Fruit fly (Drosophila melanogaster) whole organism, embryonic: ENCODE data around the gene Alp9.

Experiments
- Aef1 ChIP-seq: fragments of 200-800 bp; sonication (Bioruptor generic); IDR thresholded peaks from 3 replicates; pipeline ENCODE4 v1.3.6; 2022; ENCODE audit warnings: missing biosample characterization, missing genetic modification characterization
- Antp ChIP-seq: fragments of 200-800 bp; sonication (Bioruptor generic); optimal IDR thresholded peaks from 3 replicates; lab custom pipeline; 2016; ENCODE audit warnings: missing biosample characterization, missing genetic modification characterization
- CG1024 ChIP-seq: fragments of 200-800 bp; sonication (Bioruptor generic); IDR thresholded peaks from 2 replicates; pipeline ENCODE4 v1.3.6; 2022; ENCODE audit warnings: missing biosample characterization, missing genetic modification characterization
- CG10274 ChIP-seq: fragments of 200-800 bp; sonication (Bioruptor generic); optimal IDR thresholded peaks from 3 replicates; lab custom pipeline; 2017; ENCODE audit warnings: missing biosample characterization, mild to moderate bottlenecking, missing genetic modification characterization
- CG10979 ChIP-seq: fragments of 200-800 bp; sonication (Bioruptor generic); optimal IDR thresholded peaks from 2 replicates; lab custom pipeline; 2018; ENCODE audit warnings: missing biosample characterization, mild to moderate bottlenecking, missing genetic modification characterization, moderate library complexity
- CG11085 ChIP-seq: fragments of 200-800 bp; sonication (Bioruptor generic); IDR thresholded peaks from 2 replicates; pipeline ENCODE4 v1.3.6; 2022; ENCODE audit warnings: missing biosample characterization, missing genetic modification characterization
- CG11093 ChIP-seq: fragments of 200-800 bp; sonication (Bioruptor generic); IDR thresholded peaks from 3 replicates; pipeline ENCODE4 v1.3.6; 2022; ENCODE audit warnings: missing biosample characterization, missing genetic modification characterization
- CG11695 ChIP-seq: fragments of 200-800 bp; sonication (Bioruptor generic); IDR thresholded peaks from 3 replicates; pipeline ENCODE4 v1.3.6; 2022; ENCODE audit warnings: missing biosample characterization, missing genetic modification characterization
- CG11723 ChIP-seq: fragments of 200-800 bp; sonication (Bioruptor generic); optimal IDR thresholded peaks from 2 replicates; lab custom pipeline; 2017; ENCODE audit warnings: missing biosample characterization, mild to moderate bottlenecking, missing genetic modification characterization
- CG12942 ChIP-seq: fragments of 200-800 bp; sonication (Bioruptor generic); optimal IDR thresholded peaks from 3 replicates; lab custom pipeline; 2016; ENCODE audit warnings: missing biosample characterization, missing genetic modification characterization
- CG13775 ChIP-seq: fragments of 200-800 bp; sonication (Bioruptor generic); optimal IDR thresholded peaks from 3 replicates; lab custom pipeline; 2017; ENCODE audit warnings: missing biosample characterization, mild to moderate bottlenecking, missing genetic modification characterization
- CG14441 ChIP-seq: fragments of 200-800 bp; sonication (Bioruptor generic); IDR thresholded peaks from 2 replicates; pipeline ENCODE4 v1.3.6; 2022; ENCODE audit warnings: missing biosample characterization, missing genetic modification characterization
- CG1602 ChIP-seq: fragments of 200-800 bp; sonication (Bioruptor generic); optimal IDR thresholded peaks from 3 replicates; lab custom pipeline; 2016; ENCODE audit warnings: missing biosample characterization, missing genetic modification characterization
- CG32532 ChIP-seq: fragments of 200-800 bp; sonication (Bioruptor generic); IDR thresholded peaks from 2 replicates; pipeline ENCODE4 v1.3.6; 2022; ENCODE audit warnings: missing biosample characterization, missing genetic modification characterization
- CG32767 ChIP-seq: fragments of 200-800 bp; sonication (Bioruptor generic); IDR thresholded peaks from 2 replicates; pipeline ENCODE4 v1.3.6; 2022; ENCODE audit warnings: missing biosample characterization, missing genetic modification characterization
- CG3407 ChIP-seq: fragments of 200-800 bp; sonication (Bioruptor generic); optimal IDR thresholded peaks from 2 replicates; lab custom pipeline; 2018; ENCODE audit warnings: missing biosample characterization, mild to moderate bottlenecking, missing genetic modification characterization
- CG6272 ChIP-seq: fragments of 200-800 bp; sonication (Bioruptor generic); IDR thresholded peaks from 2 replicates; pipeline ENCODE4 v1.3.6; 2022; ENCODE audit warnings: missing biosample characterization, missing genetic modification characterization
- CG6689 ChIP-seq: fragments of 200-800 bp; sonication (Bioruptor generic); IDR thresholded peaks from 2 replicates; pipeline ENCODE4 v1.3.6; 2022; ENCODE audit warnings: missing biosample characterization, missing genetic modification characterization
- CG6765 ChIP-seq: fragments of 200-800 bp; sonication (Bioruptor generic); optimal IDR thresholded peaks from 3 replicates; lab custom pipeline; 2017; ENCODE audit warnings: missing biosample characterization, mild to moderate bottlenecking, missing genetic modification characterization
- CG8281 ChIP-seq: fragments of 200-800 bp; sonication (Bioruptor generic); optimal IDR thresholded peaks from 2 replicates; lab custom pipeline; 2018; ENCODE audit warnings: missing biosample characterization, mild to moderate bottlenecking, missing genetic modification characterization, moderate library complexity
- CTCF ChIP-seq: fragments of 200-800 bp; sonication (Bioruptor generic); optimal IDR thresholded peaks from 2 replicates; lab custom pipeline; 2017; ENCODE audit warnings: missing biosample characterization, mild to moderate bottlenecking, missing genetic modification characterization, moderate library complexity
- E2f1 ChIP-seq: fragments of 200-800 bp; sonication (Bioruptor generic); IDR thresholded peaks from 2 replicates; pipeline ENCODE4 v1.3.6; 2022; ENCODE audit warnings: missing biosample characterization, missing genetic modification characterization
- Ets97D ChIP-seq: fragments of 200-800 bp; sonication (Bioruptor generic); optimal IDR thresholded peaks from 3 replicates; lab custom pipeline; 2016; ENCODE audit warnings: missing biosample characterization, missing genetic modification characterization
- HLH4C ChIP-seq: fragments of 200-800 bp; sonication (Bioruptor generic); IDR thresholded peaks from 3 replicates; pipeline ENCODE4 v1.3.6; 2022; ENCODE audit warnings: missing biosample characterization, missing genetic modification characterization; ENCODE audit not compliant: partially characterized antibody
- Hand ChIP-seq: fragments of 200-800 bp; sonication (Bioruptor generic); optimal IDR thresholded peaks from 2 replicates; lab custom pipeline; 2017; ENCODE audit warnings: mild to moderate bottlenecking, missing biosample characterization, missing genetic modification reagents, missing genetic modification characterization
- HmgD ChIP-seq: fragments of 200-800 bp; sonication (Bioruptor generic); optimal IDR thresholded peaks from 3 replicates; lab custom pipeline; 2016; ENCODE audit warnings: missing biosample characterization, missing genetic modification characterization
- Hr78 ChIP-seq, 2 experiments: fragments of 200-800 bp in 1 of 2; fragments of >200 bp in 1 of 2; sonication (Bioruptor generic) in 1 of 2; optimal IDR thresholded peaks; 2 replicates each; lab custom pipeline; 2017 to 2019; ENCODE audit warnings: missing biosample characterization in 2 of 2, missing genetic modification characterization in 2 of 2, mild to moderate bottlenecking in 1 of 2, moderate library complexity in 1 of 2
- Myb ChIP-seq: fragments of 200-800 bp; sonication (Bioruptor generic); optimal IDR thresholded peaks from 2 replicates; lab custom pipeline; 2016; ENCODE audit warnings: missing biosample characterization, missing genetic modification characterization
- Optix ChIP-seq: fragments of 200-800 bp; sonication (Bioruptor generic); IDR thresholded peaks from 3 replicates; pipeline ENCODE4 v1.3.6; 2022; ENCODE audit warnings: missing biosample characterization, missing genetic modification characterization
- Poxn ChIP-seq: fragments of 200-800 bp; sonication (Bioruptor generic); IDR thresholded peaks from 2 replicates; pipeline ENCODE4 v1.3.6; 2022; ENCODE audit warnings: missing biosample characterization, missing genetic modification characterization
- Scr ChIP-seq: fragments of 200-800 bp; sonication (Bioruptor generic); IDR thresholded peaks from 2 replicates; pipeline ENCODE4 v1.3.6; 2022; ENCODE audit warnings: missing biosample characterization, missing genetic modification characterization; ENCODE audit not compliant: partially characterized antibody
- ac ChIP-seq: fragments of 200-800 bp; sonication (Bioruptor generic); optimal IDR thresholded peaks from 3 replicates; lab custom pipeline; 2017; ENCODE audit warnings: missing biosample characterization, mild to moderate bottlenecking, missing genetic modification characterization
- ase ChIP-seq: fragments of 200-800 bp; sonication (Bioruptor generic); IDR thresholded peaks from 3 replicates; pipeline ENCODE4 v1.3.6; 2022; ENCODE audit warnings: missing biosample characterization, missing genetic modification characterization
- br ChIP-seq: fragments of >200 bp; optimal IDR thresholded peaks from 2 replicates; lab custom pipeline; 2017
- cad ChIP-seq: fragments of >200 bp; optimal IDR thresholded peaks from 2 replicates; lab custom pipeline; 2017; ENCODE audit warnings: missing biosample characterization, missing genetic modification characterization
- ci ChIP-seq: fragments of 200-800 bp; sonication (Bioruptor generic); IDR thresholded peaks from 3 replicates; pipeline ENCODE4 v1.3.6; 2022; ENCODE audit warnings: missing biosample characterization, missing genetic modification characterization
- croc ChIP-seq: fragments of 200-800 bp; sonication (Bioruptor generic); conservative IDR thresholded peaks from 3 replicates; pipeline ENCODE4 v1.3.6; 2022; ENCODE audit warnings: missing biosample characterization, missing genetic modification characterization
- dysf ChIP-seq: fragments of 200-800 bp; sonication (Bioruptor generic); IDR thresholded peaks from 3 replicates; pipeline ENCODE4 v1.3.6; 2022; ENCODE audit warnings: missing biosample characterization, missing genetic modification characterization
- fd64A ChIP-seq: fragments of 200-800 bp; sonication (Bioruptor generic); optimal IDR thresholded peaks from 3 replicates; lab custom pipeline; 2018; ENCODE audit warnings: missing biosample characterization, mild to moderate bottlenecking, missing genetic modification characterization
- fu2 ChIP-seq: fragments of 200-800 bp; sonication (Bioruptor generic); optimal IDR thresholded peaks from 2 replicates; lab custom pipeline; 2016; ENCODE audit warnings: missing biosample characterization, missing genetic modification characterization
- jumu ChIP-seq: fragments of 200-800 bp; sonication (Bioruptor generic); optimal IDR thresholded peaks from 3 replicates; lab custom pipeline; 2016; ENCODE audit warnings: missing biosample characterization, missing genetic modification characterization
- lmd ChIP-seq: fragments of 200-800 bp; sonication (Bioruptor generic); IDR thresholded peaks from 2 replicates; pipeline ENCODE4 v1.3.6; 2022; ENCODE audit warnings: missing biosample characterization, missing genetic modification characterization
- lov ChIP-seq, 2 experiments: fragments of 200-800 bp in 1 of 2; fragments of >200 bp in 1 of 2; sonication (Bioruptor generic) in 1 of 2; IDR thresholded peaks in 1 of 2; optimal IDR thresholded peaks in 1 of 2; 2 replicates in 1 of 2; 3 replicates in 1 of 2; pipeline versions ENCODE4 v1.3.6 to Lab custom; 2017 to 2022; ENCODE audit warnings: missing biosample characterization in 1 of 2, missing genetic modification characterization in 1 of 2
- pan ChIP-seq, 4 experiments: fragments of >200 bp in 3 of 4; fragments of 200-800 bp in 1 of 4; sonication (Bioruptor generic) in 1 of 4; optimal IDR thresholded peaks in 3 of 4; IDR thresholded peaks in 1 of 4; 2 replicates each; pipeline versions ENCODE4 v1.3.6 to Lab custom; 2017 to 2022; ENCODE audit warnings: missing biosample characterization in 2 of 4, missing genetic modification characterization in 2 of 4, mixed read lengths in 1 of 4
- peb ChIP-seq: fragments of 200-800 bp; sonication (Bioruptor generic); IDR thresholded peaks from 2 replicates; pipeline ENCODE4 v1.3.6; 2022; ENCODE audit warnings: missing biosample characterization, missing genetic modification characterization
- pho ChIP-seq: fragments of 200-800 bp; sonication (Bioruptor generic); optimal IDR thresholded peaks from 2 replicates; lab custom pipeline; 2016; ENCODE audit warnings: missing biosample characterization, missing genetic modification characterization
- sc ChIP-seq, 3 experiments: fragments of >200 bp in 2 of 3; fragments of 200-800 bp in 1 of 3; sonication (Bioruptor generic) in 1 of 3; optimal IDR thresholded peaks; 2 replicates in 2 of 3; 3 replicates in 1 of 3; lab custom pipeline; 2017; ENCODE audit warnings: mild to moderate bottlenecking in 1 of 3, missing biosample characterization in 1 of 3, missing genetic modification characterization in 1 of 3, missing genetic modification reagents in 1 of 3
- schlank ChIP-seq: fragments of 200-800 bp; sonication (Bioruptor generic); optimal IDR thresholded peaks from 2 replicates; lab custom pipeline; 2018; ENCODE audit warnings: missing biosample characterization, mild to moderate bottlenecking, missing genetic modification characterization
- stc ChIP-seq: fragments of 200-800 bp; sonication (Bioruptor generic); IDR thresholded peaks from 2 replicates; pipeline ENCODE4 v1.3.6; 2022; ENCODE audit warnings: missing biosample characterization, missing genetic modification characterization
- vvl ChIP-seq: fragments of 200-800 bp; sonication (Bioruptor generic); IDR thresholded peaks from 2 replicates; pipeline ENCODE4 v1.3.6; 2022; ENCODE audit warnings: missing biosample characterization, missing genetic modification characterization

Gene Alp9

dm6 chr3L:5611732-5612250 is 16.4 kb downstream of the Alp9 start (continued):
- TF ChIP-seq CG6689: peak; percentile 83
- peak; percentile 60 for TF ChIP-seq CG8281 (tag; lab: Kevin White, UChicago)
- TF ChIP-seq CG11093 (GFP tag; lab: Robert Waterston, UW): peak; percentile 62
- TF ChIP-seq HmgD (GFP tag; lab: Kevin White, UChicago): no peak
- peak; percentile 77 for TF ChIP-seq E2f1 (GFP tag; lab: Robert Waterston, UW)
- TF ChIP-seq HLH4C (GFP tag; lab: Robert Waterston, UW): no peak
- no peak for TF ChIP-seq Poxn (GFP tag; lab: Robert Waterston, UW)
- no peak for TF ChIP-seq CG11085 (GFP tag; lab: Robert Waterston, UW)
- TF ChIP-seq Aef1 (GFP tag; lab: Robert Waterston, UW): 0 out of 3 replicates have a peak, but pooled peaks have one; percentile 48
- TF ChIP-seq Scr (GFP tag; lab: Robert Waterston, UW): no peak
- TF ChIP-seq Hand (GFP tag; lab: Kevin White, UChicago): no peak
- no peak for TF ChIP-seq lov (optimal IDR thresholded peaks at IDR 0.05; lab: Kevin White, UChicago)
- 0 out of 3 replicates have a peak, but pooled peaks have one; percentile 76 for TF ChIP-seq lov (GFP tag; IDR thresholded peaks at IDR 0.05; lab: Robert Waterston, UW)
- peak; percentile 66 for TF ChIP-seq CG32767
- peak; percentile 94 for TF ChIP-seq CG10979
- TF ChIP-seq Ets97D (GFP tag; lab: Kevin White, UChicago): peak; percentile 34
- no peak for TF ChIP-seq CG6765 (GFP tag; lab: Kevin White, UChicago)
- no peak for TF ChIP-seq fu2 (GFP tag; lab: Kevin White, UChicago)
- TF ChIP-seq croc (GFP tag; lab: Robert Waterston, UW): peak; percentile 78
- TF ChIP-seq ac (GFP tag; lab: Kevin White, UChicago): no peak
- TF ChIP-seq CTCF (GFP tag; lab: Kevin White, UChicago): peak; percentile 41
- peak; percentile 49 for TF ChIP-seq fd64A (GFP tag; lab: Kevin White, UChicago)
- peak; percentile 55 for TF ChIP-seq CG14441 (GFP tag; lab: Robert Waterston, UW)
- no peak for TF ChIP-seq sc (optimal IDR thresholded peaks at IDR 0.05; lab: Kevin White, UChicago)
- peak; percentile 70 for TF ChIP-seq sc (GFP tag; optimal IDR thresholded peaks at IDR 0.05; lab: Kevin White, UChicago)
- no peak for TF ChIP-seq pan (optimal IDR thresholded peaks at IDR 0.05; lab: Kevin White, UChicago)
- peak in 1 of 2 experiments; percentile 66 for TF ChIP-seq pan (GFP tag; optimal IDR thresholded peaks at IDR 0.05 in 1 of 2, IDR thresholded peaks at IDR 0.05 in 1 of 2)
- no peak for TF ChIP-seq Optix (GFP tag; lab: Robert Waterston, UW)
- TF ChIP-seq dysf: peak; percentile 79
- no peak for TF ChIP-seq cad (GFP tag; lab: Kevin White, UChicago)
- TF ChIP-seq pho (GFP tag; lab: Kevin White, UChicago): peak; percentile 25
- TF ChIP-seq CG10274 (GFP tag; lab: Kevin White, UChicago): peak; percentile 2
- peak; percentile 76 for TF ChIP-seq CG1602 (GFP tag; lab: Kevin White, UChicago)
- peak; percentile 92 for TF ChIP-seq vvl
- peak; percentile 41; the same call in 1 of the 3 replicates for TF ChIP-seq ase
- no peak for TF ChIP-seq Myb (GFP tag; lab: Kevin White, UChicago)
- TF ChIP-seq peb (GFP tag; lab: Robert Waterston, UW): peak; percentile 49; the same call in 1 of the 2 replicates
- peak; percentile 50 for TF ChIP-seq jumu (GFP tag; lab: Kevin White, UChicago)
- TF ChIP-seq Antp (GFP tag; lab: Kevin White, UChicago): peak; percentile 27
- peak; percentile 59 for TF ChIP-seq CG11723
- peak; percentile 88 for TF ChIP-seq ci
- TF ChIP-seq CG13775 (GFP tag; lab: Kevin White, UChicago): peak; percentile 51
- TF ChIP-seq CG32532 (GFP tag; lab: Robert Waterston, UW): no peak
- TF ChIP-seq CG1024 (GFP tag; lab: Robert Waterston, UW): peak; percentile 60
- TF ChIP-seq schlank (tag; lab: Kevin White, UChicago): no peak
- TF ChIP-seq CG11695 (GFP tag; lab: Robert Waterston, UW): peak; percentile 63
- peak; percentile 37 for TF ChIP-seq CG6272 (GFP tag; lab: Robert Waterston, UW)
- TF ChIP-seq stc: peak; percentile 89
- peak; percentile 81 for TF ChIP-seq CG3407
- peak; percentile 54 for TF ChIP-seq CG12942
- peak in 1 of 2 experiments; percentile 78 for TF ChIP-seq Hr78 (GFP tag; optimal IDR thresholded peaks at IDR 0.05; lab: Kevin White, UChicago)
- TF ChIP-seq lmd (GFP tag; lab: Robert Waterston, UW): peak; percentile 55
- TF ChIP-seq br (lab: Kevin White, UChicago): no peak
